Fruit fly (Drosophila melanogaster) whole organism, embryonic: ENCODE data around the gene CG5715.
A peak's percentile ranks its signal among the peaks of the same experiment; 100 is the strongest.

ENCODE experiments used
- ATbp ChIP-seq: fragments of 200-800 bp; sonication (Bioruptor generic); optimal IDR thresholded peaks from 2 replicates; lab custom pipeline; 2017; ENCODE audit warnings: missing biosample characterization, mild to moderate bottlenecking, missing genetic modification characterization, missing genetic modification reagents
- Abd-B ChIP-seq: fragments of 200-800 bp; sonication (Bioruptor generic); optimal IDR thresholded peaks from 2 replicates; lab custom pipeline; 2018; ENCODE audit warnings: missing biosample characterization, mild to moderate bottlenecking, missing genetic modification characterization, moderate library complexity
- Ada2b ChIP-seq: fragments of 200-800 bp; sonication (Bioruptor generic); IDR thresholded peaks from 2 replicates; pipeline ENCODE4 v1.3.6; 2022; ENCODE audit warnings: missing biosample characterization, missing genetic modification characterization
- Blimp-1 ChIP-seq: fragments of 200-800 bp; sonication (Bioruptor generic); optimal IDR thresholded peaks from 3 replicates; lab custom pipeline; 2018; ENCODE audit warnings: missing biosample characterization, missing genetic modification characterization, mild to moderate bottlenecking, moderate library complexity, missing genetic modification reagents
- CG11560 ChIP-seq: fragments of 200-800 bp; sonication (Bioruptor generic); IDR thresholded peaks from 3 replicates; pipeline ENCODE4 v1.3.6; 2022; ENCODE audit warnings: missing biosample characterization, missing genetic modification characterization
- CG13775 ChIP-seq: fragments of 200-800 bp; sonication (Bioruptor generic); optimal IDR thresholded peaks from 3 replicates; lab custom pipeline; 2017; ENCODE audit warnings: missing biosample characterization, mild to moderate bottlenecking, missing genetic modification characterization
- CG14441 ChIP-seq: fragments of 200-800 bp; sonication (Bioruptor generic); IDR thresholded peaks from 2 replicates; pipeline ENCODE4 v1.3.6; 2022; ENCODE audit warnings: missing biosample characterization, missing genetic modification characterization
- CG14860 ChIP-seq: fragments of 200-800 bp; sonication (Bioruptor generic); IDR thresholded peaks from 3 replicates; pipeline ENCODE4 v1.3.6; 2022; ENCODE audit warnings: missing biosample characterization, missing genetic modification characterization; ENCODE audit not compliant: partially characterized antibody
- CG1603 ChIP-seq: fragments of 200-800 bp; sonication (Bioruptor generic); optimal IDR thresholded peaks from 2 replicates; lab custom pipeline; 2019; ENCODE audit warnings: missing biosample characterization, mild to moderate bottlenecking, missing genetic modification characterization, moderate library complexity
- CG18619 ChIP-seq: fragments of 200-800 bp; sonication (Bioruptor generic); optimal IDR thresholded peaks from 3 replicates; lab custom pipeline; 2017; ENCODE audit warnings: missing biosample characterization, mild to moderate bottlenecking, missing genetic modification characterization
- CG2678 ChIP-seq: fragments of 200-800 bp; sonication (Bioruptor generic); optimal IDR thresholded peaks from 3 replicates; lab custom pipeline; 2019; ENCODE audit warnings: missing biosample characterization, mild to moderate bottlenecking, missing genetic modification characterization, moderate library complexity
- CG3065 ChIP-seq: fragments of 200-800 bp; sonication (Bioruptor generic); optimal IDR thresholded peaks from 2 replicates; lab custom pipeline; 2016; ENCODE audit warnings: missing biosample characterization, missing genetic modification characterization
- CG32532 ChIP-seq: fragments of 200-800 bp; sonication (Bioruptor generic); IDR thresholded peaks from 2 replicates; pipeline ENCODE4 v1.3.6; 2022; ENCODE audit warnings: missing biosample characterization, missing genetic modification characterization
- CG5180 ChIP-seq: fragments of 200-800 bp; sonication (Bioruptor generic); optimal IDR thresholded peaks from 3 replicates; lab custom pipeline; 2017; ENCODE audit warnings: missing biosample characterization, missing genetic modification characterization, mild to moderate bottlenecking, moderate library complexity, missing genetic modification reagents
- CG6654 ChIP-seq: fragments of 200-800 bp; sonication (Bioruptor generic); optimal IDR thresholded peaks from 2 replicates; lab custom pipeline; 2017; ENCODE audit warnings: missing biosample characterization, mild to moderate bottlenecking, missing genetic modification characterization
- Camta ChIP-seq: fragments of 200-800 bp; sonication (Bioruptor generic); optimal IDR thresholded peaks from 2 replicates; lab custom pipeline; 2016; ENCODE audit warnings: missing biosample characterization, missing genetic modification characterization
- Dek ChIP-seq: fragments of 200-800 bp; sonication (Bioruptor generic); optimal IDR thresholded peaks from 3 replicates; lab custom pipeline; 2019; ENCODE audit warnings: missing biosample characterization, mild to moderate bottlenecking, missing genetic modification characterization, moderate library complexity
- Dfd ChIP-seq, 2 experiments: fragments of >200 bp; optimal IDR thresholded peaks; 2 replicates each; lab custom pipeline; 2017; ENCODE audit warnings: missing biosample characterization in 2 of 2, missing genetic modification characterization in 2 of 2
- Doc3 ChIP-seq: fragments of 200-800 bp; sonication (Bioruptor generic); IDR thresholded peaks from 3 replicates; pipeline ENCODE4 v1.3.6; 2022; ENCODE audit warnings: missing biosample characterization, missing genetic modification characterization; ENCODE audit not compliant: partially characterized antibody
- E2f1 ChIP-seq: fragments of 200-800 bp; sonication (Bioruptor generic); IDR thresholded peaks from 2 replicates; pipeline ENCODE4 v1.3.6; 2022; ENCODE audit warnings: missing biosample characterization, missing genetic modification characterization
- Fer1 ChIP-seq: fragments of 200-800 bp; sonication (Bioruptor generic); optimal IDR thresholded peaks from 2 replicates; lab custom pipeline; 2017; ENCODE audit warnings: missing biosample characterization, mild to moderate bottlenecking, missing genetic modification characterization
- Nf-YB ChIP-seq: fragments of 200-800 bp; sonication (Bioruptor generic); optimal IDR thresholded peaks from 3 replicates; lab custom pipeline; 2019; ENCODE audit warnings: missing biosample characterization, mild to moderate bottlenecking, missing genetic modification characterization, moderate library complexity
- Side ChIP-seq: fragments of 200-800 bp; sonication (Bioruptor generic); optimal IDR thresholded peaks from 2 replicates; lab custom pipeline; 2016; ENCODE audit warnings: missing biosample characterization, missing genetic modification characterization
- Sry-δ ChIP-seq: fragments of 200-800 bp; sonication (Bioruptor generic); optimal IDR thresholded peaks from 2 replicates; lab custom pipeline; 2016; ENCODE audit warnings: missing biosample characterization, missing genetic modification characterization
- Tbp ChIP-seq: fragments of >200 bp; optimal IDR thresholded peaks from 2 replicates; lab custom pipeline; 2018; ENCODE audit warnings: missing biosample characterization, missing genetic modification characterization
- al ChIP-seq: fragments of 200-800 bp; sonication (Bioruptor generic); IDR thresholded peaks from 2 replicates; pipeline ENCODE4 v1.3.6; 2022; ENCODE audit warnings: missing biosample characterization, missing genetic modification characterization
- ase ChIP-seq: fragments of 200-800 bp; sonication (Bioruptor generic); IDR thresholded peaks from 3 replicates; pipeline ENCODE4 v1.3.6; 2022; ENCODE audit warnings: missing biosample characterization, missing genetic modification characterization
- ash1 ChIP-seq: fragments of 200-800 bp; sonication (Bioruptor generic); optimal IDR thresholded peaks from 2 replicates; lab custom pipeline; 2018; ENCODE audit warnings: missing biosample characterization, mild to moderate bottlenecking, missing genetic modification characterization
- bbx ChIP-seq: fragments of 200-800 bp; sonication (Bioruptor generic); IDR thresholded peaks from 2 replicates; pipeline ENCODE4 v1.3.6; 2022; ENCODE audit warnings: missing biosample characterization, missing genetic modification characterization; ENCODE audit not compliant: partially characterized antibody
- cad ChIP-seq: fragments of >200 bp; optimal IDR thresholded peaks from 2 replicates; lab custom pipeline; 2017; ENCODE audit warnings: missing biosample characterization, missing genetic modification characterization
- cato ChIP-seq: fragments of 200-800 bp; sonication (Bioruptor generic); optimal IDR thresholded peaks from 2 replicates; lab custom pipeline; 2016; ENCODE audit warnings: missing biosample characterization, missing genetic modification characterization, borderline replicate concordance
- chinmo ChIP-seq: fragments of 200-800 bp; sonication (Bioruptor generic); IDR thresholded peaks from 4 replicates; pipeline ENCODE4 v1.3.6; 2022; ENCODE audit warnings: missing biosample characterization, missing genetic modification characterization; ENCODE audit not compliant: partially characterized antibody
- danr ChIP-seq: fragments of 200-800 bp; sonication (Bioruptor generic); IDR thresholded peaks from 2 replicates; pipeline ENCODE4 v1.3.6; 2022; ENCODE audit warnings: missing biosample characterization, missing genetic modification characterization
- dati ChIP-seq: fragments of 200-800 bp; sonication (Bioruptor generic); IDR thresholded peaks from 2 replicates; pipeline ENCODE4 v1.3.6; 2022; ENCODE audit warnings: missing biosample characterization, missing genetic modification characterization
- emc ChIP-seq: fragments of 200-800 bp; sonication (Bioruptor generic); optimal IDR thresholded peaks from 2 replicates; lab custom pipeline; 2016; ENCODE audit warnings: missing biosample characterization, missing genetic modification characterization
- fd64A ChIP-seq: fragments of 200-800 bp; sonication (Bioruptor generic); optimal IDR thresholded peaks from 3 replicates; lab custom pipeline; 2018; ENCODE audit warnings: missing biosample characterization, mild to moderate bottlenecking, missing genetic modification characterization
- hb ChIP-seq: fragments of 200-800 bp; sonication (Bioruptor generic); IDR thresholded peaks from 3 replicates; pipeline ENCODE4 v1.3.6; 2022; ENCODE audit warnings: missing biosample characterization, missing genetic modification characterization; ENCODE audit not compliant: partially characterized antibody
- insv ChIP-seq, 2 experiments: fragments of 200-800 bp; sonication (Bioruptor generic); optimal IDR thresholded peaks; 3 replicates each; lab custom pipeline; 2016 to 2018; ENCODE audit warnings: missing biosample characterization in 2 of 2, missing genetic modification characterization in 2 of 2
- ken ChIP-seq: fragments of 200-800 bp; sonication (Bioruptor generic); IDR thresholded peaks from 3 replicates; pipeline ENCODE4 v1.3.6; 2022; ENCODE audit warnings: missing biosample characterization, missing genetic modification characterization
- lmd ChIP-seq: fragments of 200-800 bp; sonication (Bioruptor generic); IDR thresholded peaks from 2 replicates; pipeline ENCODE4 v1.3.6; 2022; ENCODE audit warnings: missing biosample characterization, missing genetic modification characterization
- lola ChIP-seq, 3 experiments: fragments of >200 bp in 2 of 3; fragments of 200-800 bp in 1 of 3; sonication (Bioruptor generic) in 1 of 3; optimal IDR thresholded peaks; 2 replicates each; lab custom pipeline; 2017 to 2019; ENCODE audit warnings: missing biosample characterization in 3 of 3, missing genetic modification characterization in 3 of 3, mild to moderate bottlenecking in 1 of 3, moderate library complexity in 1 of 3
- mld ChIP-seq: fragments of 200-800 bp; sonication (Bioruptor generic); IDR thresholded peaks from 3 replicates; pipeline ENCODE4 v1.3.6; 2022; ENCODE audit warnings: missing biosample characterization, missing genetic modification characterization; ENCODE audit not compliant: partially characterized antibody
- phol ChIP-seq: fragments of 200-800 bp; sonication (Bioruptor generic); optimal IDR thresholded peaks from 3 replicates; lab custom pipeline; 2018; ENCODE audit warnings: missing biosample characterization, mild to moderate bottlenecking, missing genetic modification characterization, moderate library complexity
- pnt ChIP-seq: fragments of 200-800 bp; sonication (Bioruptor generic); optimal IDR thresholded peaks from 3 replicates; lab custom pipeline; 2016; ENCODE audit warnings: missing biosample characterization, missing genetic modification characterization
- shn ChIP-seq: fragments of 200-800 bp; sonication (Bioruptor generic); optimal IDR thresholded peaks from 3 replicates; lab custom pipeline; 2016; ENCODE audit warnings: missing biosample characterization, missing genetic modification characterization
- tio ChIP-seq: fragments of 200-800 bp; sonication (Bioruptor generic); optimal IDR thresholded peaks from 2 replicates; lab custom pipeline; 2017; ENCODE audit warnings: missing biosample characterization, missing genetic modification characterization, inconsistent platforms
- twi ChIP-seq: fragments of 200-800 bp; optimal IDR thresholded peaks from 2 replicates; lab custom pipeline; 2019; ENCODE audit warnings: missing biosample characterization, mild to moderate bottlenecking, missing genetic modification characterization, moderate library complexity
- zf30C ChIP-seq: fragments of 200-800 bp; sonication (Bioruptor generic); optimal IDR thresholded peaks from 3 replicates; lab custom pipeline; 2018; ENCODE audit warnings: missing biosample characterization, mild to moderate bottlenecking, missing genetic modification characterization

CG5715 gene

DNA sequence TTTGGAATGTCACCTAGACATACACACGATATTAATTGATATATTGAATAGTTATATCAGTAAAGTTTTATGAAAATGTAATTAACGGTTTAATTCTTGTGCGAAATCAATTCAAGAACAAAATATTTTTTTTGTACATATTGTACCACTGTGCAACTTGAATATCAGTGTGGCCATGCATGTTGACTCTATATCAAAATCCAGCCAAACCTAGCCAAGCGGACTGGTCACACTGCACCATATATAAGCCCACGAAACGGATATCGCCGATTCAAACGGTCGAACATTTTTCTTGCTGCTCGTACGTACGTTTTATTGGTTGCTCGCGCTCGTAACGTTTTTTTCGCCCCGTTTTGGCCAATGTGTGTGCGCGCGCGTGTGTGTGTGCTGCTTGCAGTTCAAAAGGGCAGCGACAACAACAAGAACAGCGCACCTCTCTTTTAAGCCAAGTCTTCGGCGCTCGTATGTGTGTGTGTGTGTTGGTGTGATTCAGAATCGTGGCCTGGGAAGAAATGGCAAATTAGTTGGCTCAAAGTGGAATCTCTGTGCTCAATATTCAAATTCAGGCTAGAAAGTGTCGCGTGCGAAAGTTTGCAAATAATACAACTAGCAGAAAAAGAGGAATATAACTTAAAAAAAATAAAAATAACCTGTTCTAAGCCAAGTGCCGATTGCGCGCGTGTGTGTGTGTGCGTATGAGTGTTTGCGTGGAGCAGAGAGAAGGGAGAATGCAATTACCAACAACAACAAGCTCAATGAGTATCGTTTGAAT is 771 bp upstream of the CG5715 start, which contains the start of gene crb (continued):
- TF ChIP-seq CG14860 (GFP tag; lab: Robert Waterston, UW) (peak; percentile 38; the same call in 1 of the 3 replicates), al (no peak), CG2678 (tag; lab: Kevin White, UChicago) (peak; percentile 54), phol (tag; lab: Kevin White, UChicago) (peak; percentile 35), CG14441 (GFP tag; lab: Robert Waterston, UW) (peak; percentile 40; the same call in 1 of the 2 replicates), Blimp-1 (GFP tag; lab: Kevin White, UChicago) (no peak), ken (GFP tag; lab: Robert Waterston, UW) (peak; percentile 7; the same call in 1 of the 3 replicates), emc (GFP tag; lab: Kevin White, UChicago) (no peak), fd64A (GFP tag; lab: Kevin White, UChicago) (no peak), Side (GFP tag; lab: Kevin White, UChicago) (peak; percentile 16), cad (GFP tag; lab: Kevin White, UChicago) (no peak), CG5180 (GFP tag; lab: Kevin White, UChicago) (peak; percentile 54), cato (GFP tag; lab: Kevin White, UChicago) (no peak), insv (GFP tag; optimal IDR thresholded peaks at IDR 0.05; lab: Kevin White, UChicago) (peak in 1 of 2 experiments; percentile 49), CG1603 (tag; lab: Kevin White, UChicago) (peak; percentile 83), ash1 (GFP tag; lab: Kevin White, UChicago) (peak; percentile 27), Ada2b (GFP tag; lab: Robert Waterston, UW) (peak; percentile 42; the same call in 1 of the 2 replicates), Fer1 (GFP tag; lab: Kevin White, UChicago) (peak; percentile 58), lmd (peak; percentile 37; the same call in 1 of the 2 replicates), Tbp (GFP tag; lab: Kevin White, UChicago) (peak; percentile 97), CG11560 (tag; lab: Robert Waterston, UW) (no peak), Dek (tag; lab: Kevin White, UChicago) (peak; percentile 54), Camta (peak; percentile 44), chinmo (GFP tag; lab: Robert Waterston, UW) (peak; percentile 85), E2f1 (GFP tag; lab: Robert Waterston, UW) (peak; percentile 28; the same call in 1 of the 2 replicates), CG32532 (peak; percentile 64), ase (peak; percentile 55; the same call in 1 of the 3 replicates), Sry-δ (GFP tag; lab: Kevin White, UChicago) (peak; percentile 18), CG6654 (GFP tag; lab: Kevin White, UChicago) (no peak), lola (GFP tag; optimal IDR thresholded peaks at IDR 0.05; lab: Kevin White, UChicago) (peak in 1 of 3 experiments; percentile 19), mld (GFP tag; lab: Robert Waterston, UW) (no peak), dati (no peak), Doc3 (GFP tag; lab: Robert Waterston, UW) (no peak), twi (no peak), danr (GFP tag; lab: Robert Waterston, UW) (no peak), CG18619 (GFP tag; lab: Kevin White, UChicago) (no peak), shn (GFP tag; lab: Kevin White, UChicago) (peak; percentile 34), Abd-B (GFP tag; lab: Kevin White, UChicago) (peak; percentile 17), bbx (GFP tag; lab: Robert Waterston, UW) (peak; percentile 77), CG3065 (GFP tag; lab: Kevin White, UChicago) (no peak), hb (GFP tag; lab: Robert Waterston, UW) (0 out of 3 replicates have a peak, but pooled peaks have one; percentile 57), Nf-YB (GFP tag; lab: Kevin White, UChicago) (peak; percentile 25), tio (GFP tag; lab: Kevin White, UChicago) (no peak), zf30C (GFP tag; lab: Kevin White, UChicago) (peak; percentile 14), Dfd (GFP tag; optimal IDR thresholded peaks at IDR 0.05; lab: Kevin White, UChicago) (no peak), CG13775 (GFP tag; lab: Kevin White, UChicago) (peak; percentile 51), pnt (GFP tag; lab: Kevin White, UChicago) (no peak), ATbp (GFP tag; lab: Kevin White, UChicago) (no peak)
